Worm (Caenorhabditis elegans) whole organism, L4/young adult: ENCODE results near the gene srh-192.

ENCODE experiments used
- W03F9.2 ChIP-seq: fragments of 150-350 bp; optimal IDR thresholded peaks from 2 replicates; lab custom pipeline; 2014; ENCODE audit warnings: missing biosample characterization, missing genetic modification characterization
- dao-5 ChIP-seq: sonication (generic microtip); optimal IDR thresholded peaks from 2 replicates; lab custom pipeline; 2016; ENCODE audit warnings: missing genotype, missing genetic modification characterization, moderate library complexity, missing compliant biosample characterization
- him-1 ChIP-seq: sonication (generic microtip); optimal IDR thresholded peaks from 2 replicates; lab custom pipeline; 2016; ENCODE audit warnings: missing genotype, missing genetic modification reagents, missing genetic modification characterization, missing compliant biosample characterization

DNA sequence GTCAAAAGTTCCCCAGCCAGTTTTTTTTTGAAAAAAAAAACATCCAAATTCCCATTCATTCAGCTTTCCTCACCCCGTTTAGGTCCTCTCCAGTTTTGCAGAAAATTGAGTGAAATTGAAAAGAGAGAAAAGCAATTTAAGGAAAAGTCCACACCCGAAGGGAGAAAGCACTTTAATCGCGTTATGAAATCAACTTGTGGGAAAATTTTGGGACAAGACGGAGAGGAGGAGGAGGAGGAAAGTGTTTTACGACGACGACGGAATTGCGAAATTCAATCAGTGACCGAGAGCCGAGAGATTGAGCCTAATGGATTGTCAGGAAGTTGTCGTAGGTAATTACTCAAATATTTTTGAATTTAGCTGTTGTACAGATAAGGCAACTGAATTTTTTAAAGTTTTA lies 42.4 kb upstream of the srh-192 start:
- TF ChIP-seq dao-5 (no peak), W03F9.2 (no peak), him-1 (no peak)
